Fruit fly (Drosophila melanogaster): ENCODE measurements around the gene MICU1.

The MICU1 gene

dm6 chr2L:7222829-7223272, 40.8 kb downstream of the MICU1 start, which contains the start of gene mEFG1 (continued):
- TF ChIP-seq ash1 (GFP tag; optimal IDR thresholded peaks at IDR 0.05) (no peak), sens (GFP tag) (peak; percentile 62), HLH3B (GFP tag; IDR thresholded peaks at IDR 0.05) (no peak), trem (tag; optimal IDR thresholded peaks at IDR 0.05) (peak; percentile 25), D19A (tag; optimal IDR thresholded peaks at IDR 0.05) (peak; percentile 8), tup (GFP tag; optimal IDR thresholded peaks at IDR 0.05) (no peak), CG9817 (tag; optimal IDR thresholded peaks at IDR 0.05) (no peak), D (optimal IDR thresholded peaks at IDR 0.05) (no peak), D (GFP tag; optimal IDR thresholded peaks at IDR 0.05) (no peak), NC2β (GFP tag; optimal IDR thresholded peaks at IDR 0.05) (no peak), Dad (GFP tag; optimal IDR thresholded peaks at IDR 0.05) (no peak), CG11723 (GFP tag; optimal IDR thresholded peaks at IDR 0.05) (no peak), B-H1 (GFP tag; IDR thresholded peaks at IDR 0.05) (no peak), CG10565 (GFP tag; optimal IDR thresholded peaks at IDR 0.05) (no peak), CG1603 (tag; optimal IDR thresholded peaks at IDR 0.05) (no peak), CG3163 (GFP tag; optimal IDR thresholded peaks at IDR 0.05) (no peak), slbo (GFP tag; IDR thresholded peaks at IDR 0.05) (0 out of 2 replicates have a peak, but pooled peaks have one; percentile 28), CG33213 (GFP tag; optimal IDR thresholded peaks at IDR 0.05) (no peak), CG12299 (tag; optimal IDR thresholded peaks at IDR 0.05) (no peak), CG17359 (tag; optimal IDR thresholded peaks at IDR 0.05) (peak; percentile 98), Ssrp (tag; optimal IDR thresholded peaks at IDR 0.05) (no peak), pan (optimal IDR thresholded peaks at IDR 0.05) (no peak), pan (GFP tag; optimal IDR thresholded peaks at IDR 0.05 in 1 of 2, IDR thresholded peaks at IDR 0.05 in 1 of 2) (peak in 1 of 2 experiments; percentile 21), HLHmδ (GFP tag; optimal IDR thresholded peaks at IDR 0.05) (no peak), fd3F (GFP tag; optimal IDR thresholded peaks at IDR 0.05) (no peak), CG14860 (GFP tag; IDR thresholded peaks at IDR 0.05; ENCODE audit: partially characterized antibody) (peak; percentile 59), mld (GFP tag; IDR thresholded peaks at IDR 0.05; ENCODE audit: partially characterized antibody) (peak; percentile 68), bbx (GFP tag; IDR thresholded peaks at IDR 0.05; ENCODE audit: partially characterized antibody) (peak; percentile 92), z (GFP tag; IDR thresholded peaks at IDR 0.05) (no peak), phol (tag; optimal IDR thresholded peaks at IDR 0.05) (peak; percentile 19), Usf (GFP tag; optimal IDR thresholded peaks at IDR 0.05) (no peak), gcm (GFP tag; optimal IDR thresholded peaks at IDR 0.05) (peak; percentile 9), sim (GFP tag; IDR thresholded peaks at IDR 0.05) (no peak), B-H2 (GFP tag; optimal IDR thresholded peaks at IDR 0.05) (no peak), CG8478 (optimal IDR thresholded peaks at IDR 0.05) (no peak), CG34422 (GFP tag; IDR thresholded peaks at IDR 0.05) (no peak), CG14014 (GFP tag; IDR thresholded peaks at IDR 0.05) (no peak), fd96Cb (tag; optimal IDR thresholded peaks at IDR 0.05) (no peak), pita (GFP tag; optimal IDR thresholded peaks at IDR 0.05) (no peak), grn (GFP tag; optimal IDR thresholded peaks at IDR 0.05) (no peak), Oaz (GFP tag; IDR thresholded peaks at IDR 0.05) (no peak), Max (GFP tag; optimal IDR thresholded peaks at IDR 0.05) (no peak), CG13287 (GFP tag; IDR thresholded peaks at IDR 0.05; ENCODE audit: partially characterized antibody) (peak; percentile 86), gro (GFP tag; optimal IDR thresholded peaks at IDR 0.05) (no peak), Rfx (GFP tag; IDR thresholded peaks at IDR 0.05) (peak; percentile 19; the same call in 1 of the 2 replicates), CG6791 (GFP tag; IDR thresholded peaks at IDR 0.05; ENCODE audit: partially characterized antibody) (peak; percentile 81), Tbp (GFP tag; optimal IDR thresholded peaks at IDR 0.05) (no peak), HmgD (GFP tag; optimal IDR thresholded peaks at IDR 0.05) (no peak), crc (GFP tag; optimal IDR thresholded peaks at IDR 0.05) (no peak), CoRest (tag; optimal IDR thresholded peaks at IDR 0.05) (peak; percentile 25), CG16813 (GFP tag; IDR thresholded peaks at IDR 0.05; ENCODE audit: partially characterized antibody) (peak; percentile 70), dati (GFP tag; IDR thresholded peaks at IDR 0.05) (no peak)
